Worm (Caenorhabditis elegans): Measurements from ENCODE around the gene srh-243.

Gene srh-243

ce11 chrV:2875422-2875821 lies 5.2 kb downstream of the srh-243 start, which contains the start of gene folt-2:
Gene folt-2, minus strand, starts transcription at chrV:2875600.
- TF ChIP-seq med-1 (GFP tag; optimal IDR thresholded peaks at IDR 0.05; ENCODE audit: insufficient read depth) (no peak), flt-1 (GFP tag; IDR thresholded peaks at IDR 0.05) (no peak), ztf-23 (GFP tag; IDR thresholded peaks at IDR 0.05) (no peak), klf-2 (GFP tag; conservative IDR thresholded peaks at IDR 0.05) (no peak), cog-1 (tag; optimal IDR thresholded peaks at IDR 0.05) (no peak), ref-1 (GFP tag; conservative IDR thresholded peaks at IDR 0.05) (no peak), ztf-29 (GFP tag; IDR thresholded peaks at IDR 0.05) (no peak), T22C8.4 (GFP tag; IDR thresholded peaks at IDR 0.05) (no peak), tab-1 (GFP tag; IDR thresholded peaks at IDR 0.05) (no peak)

DNA sequence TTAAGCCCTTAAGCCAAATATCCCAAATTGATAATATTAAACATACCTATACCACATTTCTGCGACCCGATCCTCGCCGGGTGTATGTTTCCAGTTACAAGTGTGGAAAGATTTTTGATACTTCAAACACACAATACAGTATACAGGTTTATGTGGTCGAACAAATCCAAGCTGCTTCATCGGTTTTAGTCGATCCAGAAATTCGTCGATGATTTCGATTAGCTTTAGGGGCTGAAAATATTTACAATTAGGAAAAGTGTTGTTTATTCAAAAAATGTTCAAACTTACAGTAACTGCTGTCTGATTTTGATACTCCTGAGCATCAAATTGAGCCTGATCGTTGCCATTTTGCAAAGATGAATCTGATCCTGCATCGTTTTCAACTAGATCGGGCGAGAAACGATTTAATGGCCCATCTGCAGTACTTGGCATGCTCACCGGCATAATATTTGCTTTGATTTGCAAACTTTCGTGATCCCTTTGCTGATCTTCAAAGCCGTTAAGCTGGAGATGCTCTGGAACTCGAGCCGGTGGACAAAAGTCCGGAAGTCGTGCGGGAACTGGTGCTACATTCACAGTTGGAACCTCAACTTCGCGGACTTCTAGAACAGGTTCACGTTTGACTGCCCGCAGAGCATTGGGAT lies 6.1 kb downstream of the srh-243 start:
- TF ChIP-seq T22C8.4 (GFP tag; IDR thresholded peaks at IDR 0.05) (no peak), ztf-23 (GFP tag; IDR thresholded peaks at IDR 0.05) (no peak), flt-1 (GFP tag; IDR thresholded peaks at IDR 0.05) (no peak)

ce11 chrV:2877509-2877908 lies 7.3 kb downstream of the srh-243 start, which contains the start of gene F37B4.10:
Gene F37B4.10, minus strand, starts transcription at chrV:2877609.
- TF ChIP-seq ztf-29 (GFP tag; IDR thresholded peaks at IDR 0.05), result no peak
- no peak for TF ChIP-seq klf-2 (GFP tag; conservative IDR thresholded peaks at IDR 0.05)
- no peak for TF ChIP-seq flt-1 (GFP tag; IDR thresholded peaks at IDR 0.05)
- no peak for TF ChIP-seq cog-1 (tag; optimal IDR thresholded peaks at IDR 0.05)
- TF ChIP-seq med-1 (GFP tag; optimal IDR thresholded peaks at IDR 0.05; ENCODE audit: insufficient read depth), result no peak
- no peak for TF ChIP-seq ref-1 (GFP tag; conservative IDR thresholded peaks at IDR 0.05)

ce11 chrV:2879801-2880200 lies 9.6 kb downstream of the srh-243 start, which contains the start of gene str-39:
Gene str-39, minus strand, starts transcription at chrV:2879901.
- TF ChIP-seq med-1 (GFP tag; optimal IDR thresholded peaks at IDR 0.05; ENCODE audit: insufficient read depth) (no peak), cog-1 (tag; optimal IDR thresholded peaks at IDR 0.05) (no peak)

DNA sequence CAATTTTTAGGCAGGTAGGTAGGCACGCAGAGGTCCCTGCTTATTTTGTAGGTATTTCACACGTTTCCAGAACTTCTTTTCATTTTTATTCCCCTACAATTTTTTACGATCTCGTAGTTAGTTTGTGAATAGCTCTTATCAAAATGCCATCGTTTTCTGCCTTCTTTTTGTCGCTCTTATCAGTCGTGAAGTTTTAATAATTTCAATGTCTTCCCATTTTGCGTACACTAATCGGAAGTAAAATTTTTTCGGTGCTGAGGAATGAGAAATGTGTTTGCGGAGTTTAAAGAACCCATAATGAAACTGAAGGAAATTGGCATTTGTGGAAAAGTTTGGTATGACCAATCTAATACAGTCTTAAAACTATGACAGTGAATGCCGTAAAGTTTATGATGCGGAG lies 10.1 kb downstream of the srh-243 start:
- TF ChIP-seq ztf-29 (GFP tag; IDR thresholded peaks at IDR 0.05), result no peak
- TF ChIP-seq klf-2 (GFP tag; conservative IDR thresholded peaks at IDR 0.05), result no peak
- TF ChIP-seq med-1 (GFP tag; optimal IDR thresholded peaks at IDR 0.05; ENCODE audit: insufficient read depth), result no peak
- TF ChIP-seq flt-1 (GFP tag; IDR thresholded peaks at IDR 0.05), result no peak
- TF ChIP-seq T22C8.4 (GFP tag; IDR thresholded peaks at IDR 0.05), result no peak
- TF ChIP-seq ztf-23 (GFP tag; IDR thresholded peaks at IDR 0.05), result no peak
- TF ChIP-seq ref-1 (GFP tag; conservative IDR thresholded peaks at IDR 0.05), result no peak
- no peak for TF ChIP-seq cog-1 (tag; optimal IDR thresholded peaks at IDR 0.05)
- TF ChIP-seq tab-1 (GFP tag; IDR thresholded peaks at IDR 0.05), result no peak

- TF ChIP-seq ref-1 (GFP tag; conservative IDR thresholded peaks at IDR 0.05) (no peak), ztf-29 (GFP tag; IDR thresholded peaks at IDR 0.05) (no peak), ztf-23 (GFP tag; IDR thresholded peaks at IDR 0.05) (no peak), med-1 (GFP tag; optimal IDR thresholded peaks at IDR 0.05; ENCODE audit: insufficient read depth) (no peak), cog-1 (tag; optimal IDR thresholded peaks at IDR 0.05) (no peak), T22C8.4 (GFP tag; IDR thresholded peaks at IDR 0.05) (no peak), klf-2 (GFP tag; conservative IDR thresholded peaks at IDR 0.05) (no peak), tab-1 (GFP tag; IDR thresholded peaks at IDR 0.05) (no peak), flt-1 (GFP tag; IDR thresholded peaks at IDR 0.05) (no peak)
These were observed 10.8 kb downstream of the srh-243 start, which contains the start of gene ifc-1 for ce11 chrV:2881016-2881415. Gene ifc-1, plus strand, starts transcription at chrV:2881393.

- TF ChIP-seq flt-1 (GFP tag; IDR thresholded peaks at IDR 0.05) (no peak), klf-2 (GFP tag; conservative IDR thresholded peaks at IDR 0.05) (no peak), tab-1 (GFP tag; IDR thresholded peaks at IDR 0.05) (no peak), med-1 (GFP tag; optimal IDR thresholded peaks at IDR 0.05; ENCODE audit: insufficient read depth) (no peak), ztf-29 (GFP tag; IDR thresholded peaks at IDR 0.05) (no peak), ref-1 (GFP tag; conservative IDR thresholded peaks at IDR 0.05) (no peak), T22C8.4 (GFP tag; IDR thresholded peaks at IDR 0.05) (no peak), cog-1 (tag; optimal IDR thresholded peaks at IDR 0.05) (no peak)
These were observed 11.3 kb downstream of the srh-243 start for ce11 chrV:2881565-2881964.

DNA sequence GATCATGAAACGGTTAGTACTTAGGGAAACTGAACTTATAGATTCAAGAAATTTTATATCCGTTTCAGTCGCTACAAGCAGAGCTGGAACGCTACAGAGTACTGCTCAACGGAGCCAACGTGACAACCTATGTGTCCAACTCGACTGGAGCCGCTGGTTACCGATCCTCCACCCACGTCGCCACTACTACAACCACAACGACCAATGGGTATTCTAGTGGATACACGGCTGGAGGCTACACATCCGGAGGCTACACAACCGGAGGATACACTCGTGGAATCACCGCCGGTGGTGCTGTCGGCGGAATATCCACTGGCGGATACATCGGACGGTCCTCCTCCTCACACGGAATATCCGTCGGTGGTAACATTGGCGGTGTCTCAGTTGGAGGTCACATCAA lies 12.9 kb downstream of the srh-243 start:
- TF ChIP-seq klf-2 (GFP tag; conservative IDR thresholded peaks at IDR 0.05) (no peak), tab-1 (GFP tag; IDR thresholded peaks at IDR 0.05) (no peak), T22C8.4 (GFP tag; IDR thresholded peaks at IDR 0.05) (no peak), ztf-23 (GFP tag; IDR thresholded peaks at IDR 0.05) (no peak), ref-1 (GFP tag; conservative IDR thresholded peaks at IDR 0.05) (no peak), ztf-29 (GFP tag; IDR thresholded peaks at IDR 0.05) (no peak), flt-1 (GFP tag; IDR thresholded peaks at IDR 0.05) (no peak), cog-1 (tag; optimal IDR thresholded peaks at IDR 0.05) (no peak), med-1 (GFP tag; optimal IDR thresholded peaks at IDR 0.05; ENCODE audit: insufficient read depth) (no peak)

DNA sequence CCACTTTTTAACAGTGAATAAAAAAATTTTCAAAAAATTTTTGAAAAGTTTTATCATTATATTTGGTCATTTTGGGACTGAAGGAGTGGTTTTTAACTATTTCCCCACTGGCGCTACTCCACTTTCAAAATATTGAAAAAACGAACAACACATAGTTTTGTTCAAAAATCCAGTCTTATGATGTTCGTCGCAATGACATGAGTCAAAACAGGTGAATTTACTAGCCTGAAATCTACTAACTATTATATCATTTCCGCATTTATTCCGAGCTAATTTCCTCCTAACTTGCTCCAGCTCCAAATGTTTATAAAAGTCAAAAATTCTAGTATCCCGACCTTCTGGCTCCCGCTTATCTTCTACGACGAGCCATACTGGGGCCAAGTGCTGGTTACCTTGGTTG lies 14.2 kb downstream of the srh-243 start, which contains the start of gene sre-24:
TSS of gene sre-24 (plus strand) at position 301 of the 400 bp plus-strand sequence.
- TF ChIP-seq ztf-23 (GFP tag; IDR thresholded peaks at IDR 0.05) (no peak), T22C8.4 (GFP tag; IDR thresholded peaks at IDR 0.05) (no peak), tab-1 (GFP tag; IDR thresholded peaks at IDR 0.05) (no peak), ref-1 (GFP tag; conservative IDR thresholded peaks at IDR 0.05) (no peak), ztf-29 (GFP tag; IDR thresholded peaks at IDR 0.05) (no peak), klf-2 (GFP tag; conservative IDR thresholded peaks at IDR 0.05) (no peak), flt-1 (GFP tag; IDR thresholded peaks at IDR 0.05) (no peak), med-1 (GFP tag; optimal IDR thresholded peaks at IDR 0.05; ENCODE audit: insufficient read depth) (no peak), cog-1 (tag; optimal IDR thresholded peaks at IDR 0.05) (no peak)

ce11 chrV:2888265-2888664 lies 18.0 kb downstream of the srh-243 start:
- TF ChIP-seq ref-1 (GFP tag; conservative IDR thresholded peaks at IDR 0.05), result no peak
- TF ChIP-seq ztf-23 (GFP tag; IDR thresholded peaks at IDR 0.05), result no peak
- no peak for TF ChIP-seq klf-2 (GFP tag; conservative IDR thresholded peaks at IDR 0.05)
- no peak for TF ChIP-seq flt-1 (GFP tag; IDR thresholded peaks at IDR 0.05)
